Worm (Caenorhabditis elegans) whole organism, L4 larva: ENCODE measurements around the gene vem-1.
A peak's percentile ranks its signal among the peaks of the same experiment; 100 is the strongest.

Experiments used
- R02D3.7 ChIP-seq: fragments of 150-350 bp; sonication (generic microtip); optimal IDR thresholded peaks from 3 replicates; lab custom pipeline; 2014; ENCODE audit warnings: missing biosample characterization, missing genetic modification characterization
- T26A8.4 ChIP-seq: fragments of 200-800 bp; sonication (Bioruptor generic); IDR thresholded peaks from 2 replicates; pipeline ENCODE4 v1.3.6; 2022; ENCODE audit warnings: missing genetic modification characterization, missing compliant biosample characterization
- aha-1 ChIP-seq: fragments of 150-350 bp; peaks from one replicate; lab custom pipeline; 2014; ENCODE audit warnings: missing biosample characterization, missing genetic modification characterization
- ceh-20 ChIP-seq: fragments of 200-800 bp; sonication (Bioruptor generic); IDR thresholded peaks from 2 replicates; pipeline ENCODE4 v1.3.6; 2022; ENCODE audit warnings: missing genetic modification reagents, missing genetic modification characterization, missing compliant biosample characterization
- ceh-28 ChIP-seq: fragments of 150-350 bp; optimal IDR thresholded peaks from 2 replicates; lab custom pipeline; 2014; ENCODE audit warnings: missing biosample characterization, missing genetic modification reagents, missing genetic modification characterization
- ceh-44 ChIP-seq: fragments of 200-800 bp; sonication (Bioruptor generic); IDR thresholded peaks from 2 replicates; pipeline ENCODE4 v1.3.6; 2022; ENCODE audit warnings: missing genetic modification reagents, missing genetic modification characterization, missing compliant biosample characterization
- ctbp-1 ChIP-seq: fragments of 200-800 bp; sonication (Bioruptor generic); IDR thresholded peaks from 2 replicates; pipeline ENCODE4 v1.3.6; 2022; ENCODE audit warnings: missing genetic modification reagents, missing genetic modification characterization, missing compliant biosample characterization
- daf-16 ChIP-seq, 3 experiments: sonication (generic microtip); optimal IDR thresholded peaks; 2 replicates each; lab custom pipeline; 2016 to 2017; ENCODE audit warnings: missing genetic modification characterization in 3 of 3, missing genetic modification reagents in 3 of 3, mild to moderate bottlenecking in 2 of 3, missing compliant biosample characterization in 2 of 3, missing biosample characterization in 1 of 3, moderate library complexity in 1 of 3
- daf-8 ChIP-seq: fragments of 200-800 bp; sonication (Bioruptor generic); IDR thresholded peaks from 2 replicates; pipeline ENCODE4 v1.3.6; 2022; ENCODE audit warnings: missing genetic modification characterization, missing compliant biosample characterization
- dmd-6 ChIP-seq: fragments of 200-800 bp; sonication (Bioruptor generic); IDR thresholded peaks from 2 replicates; pipeline ENCODE4 v1.3.6; 2022; ENCODE audit warnings: missing genetic modification reagents, missing genetic modification characterization, missing compliant biosample characterization
- dmd-8 ChIP-seq: fragments of 200-800 bp; sonication (Bioruptor generic); IDR thresholded peaks from 2 replicates; pipeline ENCODE4 v1.3.6; 2022; ENCODE audit warnings: missing genetic modification characterization, missing compliant biosample characterization
- dpl-1 ChIP-seq: fragments of 150-350 bp; optimal IDR thresholded peaks from 2 replicates; lab custom pipeline; 2014; ENCODE audit warnings: missing biosample characterization, missing genetic modification reagents, missing genetic modification characterization
- duxl-1 ChIP-seq: sonication (generic microtip); optimal IDR thresholded peaks from 2 replicates; lab custom pipeline; 2016; ENCODE audit warnings: mild to moderate bottlenecking, missing genetic modification characterization, moderate library complexity, missing compliant biosample characterization; ENCODE audit not compliant: poor library complexity
- dve-1 ChIP-seq: sonication (generic microtip); optimal IDR thresholded peaks from 2 replicates; lab custom pipeline; 2017; ENCODE audit warnings: antibody characterized with exemption, mild to moderate bottlenecking, missing genetic modification characterization, missing compliant biosample characterization; ENCODE audit not compliant: insufficient read depth
- egl-43 ChIP-seq: fragments of 200-800 bp; sonication (Bioruptor generic); IDR thresholded peaks from 2 replicates; pipeline ENCODE4 v1.3.6; 2022; ENCODE audit warnings: missing genetic modification reagents, missing genetic modification characterization, missing compliant biosample characterization
- hlh-11 ChIP-seq: fragments of 200-800 bp; sonication (Bioruptor generic); optimal IDR thresholded peaks from 2 replicates; lab custom pipeline; 2018; ENCODE audit warnings: mild to moderate bottlenecking, missing genetic modification characterization, missing compliant biosample characterization
- hlh-30 ChIP-seq: sonication (generic microtip); optimal IDR thresholded peaks from 2 replicates; lab custom pipeline; 2017; ENCODE audit warnings: antibody characterized with exemption, mild to moderate bottlenecking, missing genetic modification characterization, missing compliant biosample characterization; ENCODE audit not compliant: insufficient read depth
- hmg-1.1 ChIP-seq: fragments of 200-800 bp; sonication (Bioruptor generic); IDR thresholded peaks from 2 replicates; pipeline ENCODE4 v1.3.6; 2022; ENCODE audit warnings: missing genetic modification reagents, missing genetic modification characterization, missing compliant biosample characterization
- lin-29 ChIP-seq: fragments of 200-800 bp; sonication (Bioruptor generic); IDR thresholded peaks from 2 replicates; pipeline ENCODE4 v1.3.6; 2022; ENCODE audit warnings: missing genetic modification reagents, missing genetic modification characterization, missing compliant biosample characterization
- lir-3 ChIP-seq: sonication (generic microtip); optimal IDR thresholded peaks from 2 replicates; lab custom pipeline; 2016; ENCODE audit warnings: mild to moderate bottlenecking, missing genetic modification characterization, missing compliant biosample characterization
- mdl-1 ChIP-seq, 2 experiments: fragments of 150-350 bp in 1 of 2; sonication (generic microtip) in 1 of 2; optimal IDR thresholded peaks; 2 replicates each; lab custom pipeline; 2014 to 2017; ENCODE audit warnings: missing biosample characterization in 2 of 2, missing genetic modification characterization in 2 of 2
- mep-1 ChIP-seq: fragments of 150-350 bp; sonication (generic microtip); optimal IDR thresholded peaks from 3 replicates; lab custom pipeline; 2014; ENCODE audit warnings: missing biosample characterization, missing genetic modification characterization
- mes-2 ChIP-seq: sonication (generic microtip); optimal IDR thresholded peaks from 2 replicates; lab custom pipeline; 2016; ENCODE audit warnings: missing genotype, mild to moderate bottlenecking, missing genetic modification characterization, missing compliant biosample characterization; ENCODE audit not compliant: poor library complexity, severe bottlenecking
- mxl-2 ChIP-seq: fragments of 200-800 bp; sonication (Bioruptor generic); conservative IDR thresholded peaks from 2 replicates; pipeline ENCODE4 v1.3.6; 2022; ENCODE audit warnings: missing genetic modification reagents, missing genetic modification characterization, missing compliant biosample characterization
- nhr-10 ChIP-seq: fragments of 150-350 bp; optimal IDR thresholded peaks from 2 replicates; lab custom pipeline; 2014; ENCODE audit warnings: missing biosample characterization, missing genetic modification characterization
- nhr-102 ChIP-seq: sonication (generic microtip); optimal IDR thresholded peaks from 2 replicates; lab custom pipeline; 2016; ENCODE audit warnings: mild to moderate bottlenecking, missing genetic modification characterization, moderate library complexity, missing compliant biosample characterization
- nhr-11 ChIP-seq: fragments of 150-350 bp; optimal IDR thresholded peaks from 2 replicates; lab custom pipeline; 2014; ENCODE audit warnings: missing biosample characterization, missing genetic modification characterization
- nhr-41 ChIP-seq: fragments of 200-800 bp; sonication (Bioruptor generic); IDR thresholded peaks from 2 replicates; pipeline ENCODE4 v1.3.6; 2022; ENCODE audit warnings: missing genetic modification reagents, missing genetic modification characterization, missing compliant biosample characterization
- nhr-42 ChIP-seq: fragments of 200-800 bp; sonication (Bioruptor generic); IDR thresholded peaks from 2 replicates; pipeline ENCODE4 v1.3.6; 2022; ENCODE audit warnings: missing genetic modification characterization, missing compliant biosample characterization
- nhr-48 ChIP-seq: sonication (generic microtip); optimal IDR thresholded peaks from 2 replicates; lab custom pipeline; 2016; ENCODE audit warnings: mild to moderate bottlenecking, missing genetic modification characterization, missing compliant biosample characterization
- nhr-77 ChIP-seq: fragments of 150-350 bp; optimal IDR thresholded peaks from 2 replicates; lab custom pipeline; 2014; ENCODE audit warnings: missing biosample characterization, missing genetic modification characterization
- pha-4 ChIP-seq, 2 experiments: fragments of 150-350 bp in 1 of 2; fragments of 200-800 bp in 1 of 2; sonication (Bioruptor generic) in 1 of 2; IDR thresholded peaks in 1 of 2; optimal IDR thresholded peaks in 1 of 2; 2 replicates each; pipeline versions ENCODE4 v1.3.6 to Lab custom; 2014 to 2022; ENCODE audit warnings: missing genetic modification characterization in 2 of 2, missing genetic modification reagents in 2 of 2, missing biosample characterization in 1 of 2, missing compliant biosample characterization in 1 of 2
- php-3 ChIP-seq: fragments of 200-800 bp; sonication (Bioruptor generic); IDR thresholded peaks from 2 replicates; pipeline ENCODE4 v1.3.6; 2022; ENCODE audit warnings: missing genetic modification reagents, missing genetic modification characterization, missing compliant biosample characterization
- pqm-1 ChIP-seq: sonication (generic microtip); optimal IDR thresholded peaks from 2 replicates; lab custom pipeline; 2017; ENCODE audit warnings: missing biosample characterization, missing genetic modification characterization
- rbr-2 ChIP-seq: sonication (generic microtip); optimal IDR thresholded peaks from 2 replicates; lab custom pipeline; 2016; ENCODE audit warnings: missing genotype, missing genetic modification characterization, missing compliant biosample characterization
- skn-1 ChIP-seq: fragments of 150-350 bp; optimal IDR thresholded peaks from 2 replicates; lab custom pipeline; 2014; ENCODE audit warnings: missing biosample characterization, missing genetic modification characterization
- unc-39 ChIP-seq: sonication (generic microtip); optimal IDR thresholded peaks from 2 replicates; lab custom pipeline; 2017; ENCODE audit warnings: missing biosample characterization, missing genetic modification characterization
- zip-11 ChIP-seq: fragments of 200-800 bp; sonication (Bioruptor generic); IDR thresholded peaks from 2 replicates; pipeline ENCODE4 v1.3.6; 2022; ENCODE audit warnings: missing genetic modification characterization, missing compliant biosample characterization
- zip-2 ChIP-seq: fragments of 150-350 bp; optimal IDR thresholded peaks from 2 replicates; lab custom pipeline; 2014; ENCODE audit warnings: missing biosample characterization, missing genetic modification characterization
- ztf-7 ChIP-seq: fragments of 150-350 bp; optimal IDR thresholded peaks from 2 replicates; lab custom pipeline; 2014; ENCODE audit warnings: missing biosample characterization, missing genetic modification characterization

Gene vem-1

ce11 chrX:8110193-8110592, 21.8 kb upstream of the vem-1 start, which contains the start of gene K07E3.1:
K07E3.1 (plus strand) TSS chrX:8110439.
- TF ChIP-seq aha-1 (peak; percentile 57), ceh-44 (GFP tag; lab: Robert Waterston, UW) (no peak)

ce11 chrX:8109531-8109930, 21.2 kb upstream of the vem-1 start:
- TF ChIP-seq mes-2 (tag; lab: Kevin White, UChicago) (peak; percentile 71), nhr-11 (peak; percentile 43), aha-1 (peak; percentile 47), ctbp-1 (GFP tag; lab: Robert Waterston, UW) (0 out of 2 replicates have a peak, but pooled peaks have one; percentile 19), pha-4 (GFP tag; IDR thresholded peaks at IDR 0.05; lab: Robert Waterston, UW) (no peak), pha-4 (tag; optimal IDR thresholded peaks at IDR 0.05; lab: Kevin White, UChicago) (peak; percentile 1), duxl-1 (tag; lab: Kevin White, UChicago) (no peak), egl-43 (no peak), nhr-42 (GFP tag; lab: Robert Waterston, UW) (no peak), zip-2 (tag; lab: Kevin White, UChicago) (peak; percentile 18), ceh-28 (tag; lab: Kevin White, UChicago) (no peak), hlh-11 (tag; lab: Kevin White, UChicago) (peak; percentile 57), nhr-77 (peak; percentile 26), ceh-20 (GFP tag; lab: Robert Waterston, UW) (no peak), rbr-2 (tag; lab: Kevin White, UChicago) (peak; percentile 8), skn-1 (no peak), hmg-1.1 (GFP tag; lab: Robert Waterston, UW) (peak; percentile 70), daf-16 (GFP tag; optimal IDR thresholded peaks at IDR 0.05; lab: Kevin White, UChicago) (no peak), daf-16 (tag; optimal IDR thresholded peaks at IDR 0.05; lab: Kevin White, UChicago) (peak; percentile 54), mep-1 (tag; lab: Kevin White, UChicago) (peak; percentile 75), R02D3.7 (tag; lab: Kevin White, UChicago) (no peak), hlh-30 (tag; lab: Kevin White, UChicago) (peak; percentile 8), dpl-1 (GFP tag; lab: Kevin White, UChicago) (peak; percentile 55), dve-1 (peak; percentile 80), lir-3 (tag; lab: Kevin White, UChicago) (no peak), php-3 (GFP tag; lab: Robert Waterston, UW) (no peak), T26A8.4 (GFP tag; lab: Robert Waterston, UW) (0 out of 2 replicates have a peak, but pooled peaks have one; percentile 51), dmd-8 (no peak), daf-8 (GFP tag; lab: Robert Waterston, UW) (no peak)
- TF ChIP-seq, all 104 proteins: peak for 16

DNA sequence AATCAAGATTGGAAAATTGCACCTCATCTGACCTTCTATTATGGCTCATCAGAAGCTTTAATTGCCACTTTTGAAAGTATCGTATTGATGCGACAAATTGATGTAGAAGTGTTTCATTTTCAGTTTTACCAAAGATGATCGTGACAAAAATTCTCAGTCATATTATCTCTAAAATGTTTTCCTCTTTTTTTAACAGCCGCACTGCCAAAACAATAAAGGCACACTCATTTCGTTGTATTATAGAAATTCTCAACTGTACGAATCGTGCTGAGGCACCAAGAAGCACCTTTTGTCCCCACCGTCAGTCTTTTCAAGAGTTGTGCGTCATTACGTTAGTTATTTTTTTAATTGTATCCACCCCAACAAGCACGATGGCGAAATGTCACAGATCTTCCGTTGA, 19.5 kb upstream of the vem-1 start, which contains the start of gene K07E3.9:
K07E3.9 (plus strand) TSS at position 301 of the 400 bp plus-strand sequence.
- TF ChIP-seq nhr-48 (tag; lab: Kevin White, UChicago), result no peak

- TF ChIP-seq mes-2 (tag; lab: Kevin White, UChicago) (peak; percentile 66), aha-1 (peak; percentile 50), mdl-1 (tag; optimal IDR thresholded peaks at IDR 0.05; lab: Kevin White, UChicago) (no peak), zip-11 (no peak), lin-29 (no peak), dve-1 (peak; percentile 3), pqm-1 (no peak), hmg-1.1 (GFP tag; lab: Robert Waterston, UW) (peak; percentile 84), nhr-102 (peak; percentile 52), mep-1 (tag; lab: Kevin White, UChicago) (peak; percentile 41), nhr-41 (GFP tag; lab: Robert Waterston, UW) (no peak), rbr-2 (tag; lab: Kevin White, UChicago) (peak; percentile 29), ztf-7 (peak; percentile 1), nhr-10 (tag; lab: Kevin White, UChicago) (no peak), mxl-2 (GFP tag; lab: Robert Waterston, UW) (no peak), unc-39 (no peak), duxl-1 (tag; lab: Kevin White, UChicago) (peak; percentile 37), dmd-6 (GFP tag; lab: Robert Waterston, UW) (no peak)
Observed at ce11 chrX:8103899-8104298, 15.5 kb upstream of the vem-1 start, which contains the start of gene K07E3.2. K07E3.2 (plus strand) TSS chrX:8104298.
